Fruit fly (Drosophila melanogaster): Measurements from ENCODE around the gene CG2162.

CG2162 gene

dm6 chr3L:3083329-3084083, 48.5 kb downstream of the CG2162 start (continued):
- TF ChIP-seq Deaf1 (tag; optimal IDR thresholded peaks at IDR 0.05) (no peak), al (GFP tag; IDR thresholded peaks at IDR 0.05) (no peak), CG6175 (GFP tag; IDR thresholded peaks at IDR 0.05) (no peak), CG6854 (GFP tag; optimal IDR thresholded peaks at IDR 0.05) (no peak), Trl (optimal IDR thresholded peaks at IDR 0.05) (peak; percentile 10 to 39), Trl (GFP tag; optimal IDR thresholded peaks at IDR 0.05) (peak; percentile 56), CG13894 (tag; optimal IDR thresholded peaks at IDR 0.05) (peak; percentile 88), toy (GFP tag; IDR thresholded peaks at IDR 0.05) (no peak; the same call in 1 of the 2 replicates), CG17328 (GFP tag; IDR thresholded peaks at IDR 0.05) (peak; percentile 52; the same call in 1 of the 2 replicates), Tbp (GFP tag; optimal IDR thresholded peaks at IDR 0.05) (no peak), MBD-R2 (GFP tag; IDR thresholded peaks at IDR 0.05) (no peak), CG10431 (GFP tag; optimal IDR thresholded peaks at IDR 0.05) (peak; percentile 73), CG32767 (GFP tag; IDR thresholded peaks at IDR 0.05) (0 out of 2 replicates have a peak, but pooled peaks have one; percentile 37), Six4 (GFP tag; optimal IDR thresholded peaks at IDR 0.05) (peak; percentile 63), CG10366 (GFP tag; IDR thresholded peaks at IDR 0.05) (0 out of 2 replicates have a peak, but pooled peaks have one; percentile 17), CG9932 (GFP tag; IDR thresholded peaks at IDR 0.05) (peak; percentile 4; the same call in 1 of the 2 replicates), CG3726 (GFP tag; IDR thresholded peaks at IDR 0.05) (0 out of 3 replicates have a peak, but pooled peaks have one; percentile 50), CG32772 (GFP tag; IDR thresholded peaks at IDR 0.05) (no peak), Nf-YB (GFP tag; optimal IDR thresholded peaks at IDR 0.05) (no peak), CG2678 (tag; optimal IDR thresholded peaks at IDR 0.05) (peak; percentile 68), ab (GFP tag; optimal IDR thresholded peaks at IDR 0.05) (no peak), CG14710 (tag; optimal IDR thresholded peaks at IDR 0.05) (peak; percentile 62), CG17359 (tag; optimal IDR thresholded peaks at IDR 0.05) (peak; percentile 37), otp (GFP tag; IDR thresholded peaks at IDR 0.05) (peak; percentile 92), YL-1 (GFP tag; optimal IDR thresholded peaks at IDR 0.05) (peak; percentile 2), dan (GFP tag; IDR thresholded peaks at IDR 0.05) (no peak), CG12155 (GFP tag; optimal IDR thresholded peaks at IDR 0.05) (no peak), CG31441 (GFP tag; IDR thresholded peaks at IDR 0.05) (peak; percentile 44; the same call in 1 of the 2 replicates), CG1529 (GFP tag; optimal IDR thresholded peaks at IDR 0.05) (peak; percentile 54), cato (GFP tag; optimal IDR thresholded peaks at IDR 0.05; ENCODE audit: borderline replicate concordance) (peak; percentile 1), CG11560 (tag; IDR thresholded peaks at IDR 0.05) (no peak), CG17568 (GFP tag; optimal IDR thresholded peaks at IDR 0.05) (peak; percentile 42), CG6689 (GFP tag; IDR thresholded peaks at IDR 0.05) (peak; percentile 54; the same call in 1 of the 2 replicates), CG9609 (GFP tag; optimal IDR thresholded peaks at IDR 0.05) (peak; percentile 31), dysf (GFP tag; IDR thresholded peaks at IDR 0.05) (no peak), disco-r (GFP tag; optimal IDR thresholded peaks at IDR 0.05) (no peak), CG11085 (GFP tag; IDR thresholded peaks at IDR 0.05) (no peak), da (GFP tag; optimal IDR thresholded peaks at IDR 0.05) (no peak), Neu2 (GFP tag; optimal IDR thresholded peaks at IDR 0.05; ENCODE audit: borderline replicate concordance) (no peak), CG12104 (GFP tag; optimal IDR thresholded peaks at IDR 0.05) (no peak), Ets65A (GFP tag) (peak; percentile 1), eyg (GFP tag; optimal IDR thresholded peaks at IDR 0.05) (no peak), NFAT (GFP tag; IDR thresholded peaks at IDR 0.05) (peak; percentile 92), ssp (GFP tag; IDR thresholded peaks at IDR 0.05) (no peak), esg (GFP tag; conservative IDR thresholded peaks at IDR 0.05) (no peak), CG18476 (GFP tag; optimal IDR thresholded peaks at IDR 0.05) (no peak), sc (optimal IDR thresholded peaks at IDR 0.05) (no peak), sc (GFP tag; optimal IDR thresholded peaks at IDR 0.05) (peak; percentile 45), gcm (GFP tag; optimal IDR thresholded peaks at IDR 0.05) (no peak), sr (GFP tag; IDR thresholded peaks at IDR 0.05) (0 out of 3 replicates have a peak, but pooled peaks have one; percentile 17), Lim3 (GFP tag; IDR thresholded peaks at IDR 0.05) (peak; percentile 43; the same call in 1 of the 2 replicates)
